Worm (Caenorhabditis elegans) whole organism, early embryonic: ENCODE data around the gene M05D6.5.

Experiments used
- ama-1 ChIP-seq: fragments of 150-350 bp; optimal IDR thresholded peaks from 2 replicates; lab custom pipeline; 2014
- ceh-36 ChIP-seq: sonication (generic microtip); optimal IDR thresholded peaks from 2 replicates; lab custom pipeline; 2016; ENCODE audit warnings: missing genetic modification characterization, inconsistent platforms, missing compliant biosample characterization
- hmbx-1 ChIP-seq: sonication (generic microtip); optimal IDR thresholded peaks from 2 replicates; lab custom pipeline; 2016; ENCODE audit warnings: mild to moderate bottlenecking, missing genetic modification characterization, missing compliant biosample characterization
- hmg-4 ChIP-seq: fragments of 200-800 bp; sonication (Bioruptor generic); optimal IDR thresholded peaks from 2 replicates; lab custom pipeline; 2018; ENCODE audit warnings: mild to moderate bottlenecking, missing genetic modification characterization, missing compliant biosample characterization
- hnd-1 ChIP-seq: sonication (generic microtip); optimal IDR thresholded peaks from 2 replicates; lab custom pipeline; 2016; ENCODE audit warnings: missing genetic modification characterization, missing compliant biosample characterization
- scrt-1 ChIP-seq: fragments of 200-800 bp; sonication (Bioruptor generic); IDR thresholded peaks from 2 replicates; pipeline ENCODE4 v1.3.6; 2022; ENCODE audit warnings: missing genetic modification characterization, missing compliant biosample characterization
- tbx-11 ChIP-seq: fragments of 200-800 bp; sonication (Bioruptor generic); IDR thresholded peaks from 2 replicates; pipeline ENCODE4 v1.3.6; 2022; ENCODE audit warnings: missing genetic modification characterization, missing compliant biosample characterization

ce11 chrII:8485603-8486002 is 3.6 kb upstream of the M05D6.5 start, which contains the start of gene gbh-2:
- TF ChIP-seq hmg-4 = no peak
- no peak for TF ChIP-seq scrt-1 (GFP tag; lab: Robert Waterston, UW)
- TF ChIP-seq hmbx-1 (tag; lab: Kevin White, UChicago) = no peak
- TF ChIP-seq ceh-36 (tag; lab: Kevin White, UChicago) = no peak
- no peak for TF ChIP-seq ama-1 (lab: Kevin White, UChicago)
- TF ChIP-seq hnd-1 = no peak
- no peak for TF ChIP-seq tbx-11 (GFP tag; lab: Robert Waterston, UW)
